Fruit fly (Drosophila melanogaster): ENCODE measurements around the gene 14-3-3epsilon.

DNA sequence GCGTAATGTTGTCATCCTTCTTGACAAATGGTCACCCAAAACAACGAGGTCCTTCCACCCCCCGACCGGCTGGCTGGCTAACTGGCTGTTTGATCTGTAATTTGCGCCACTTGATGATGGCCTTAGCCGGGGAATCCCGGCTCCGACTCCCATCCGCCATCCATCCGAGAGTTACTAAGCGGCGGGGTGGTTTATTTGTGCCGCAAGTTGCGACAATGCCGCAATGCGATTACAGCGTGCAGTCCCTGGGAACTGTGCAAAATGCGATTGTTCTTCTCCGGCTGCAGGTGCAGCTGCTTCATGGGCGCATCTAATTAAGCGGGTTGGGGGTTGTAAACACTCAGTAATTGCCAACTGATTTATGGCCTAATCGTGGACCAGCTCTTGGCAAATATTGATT is 17.7 kb downstream of the 14-3-3epsilon start:
- TF ChIP-seq CG8478 (optimal IDR thresholded peaks at IDR 0.05) = no peak
- no peak for TF ChIP-seq CTCF (optimal IDR thresholded peaks at IDR 0.05)

All from S2 (cell line).